Worm (Caenorhabditis elegans): Measurements from ENCODE around the gene F42A6.6.

F42A6.6 gene

DNA sequence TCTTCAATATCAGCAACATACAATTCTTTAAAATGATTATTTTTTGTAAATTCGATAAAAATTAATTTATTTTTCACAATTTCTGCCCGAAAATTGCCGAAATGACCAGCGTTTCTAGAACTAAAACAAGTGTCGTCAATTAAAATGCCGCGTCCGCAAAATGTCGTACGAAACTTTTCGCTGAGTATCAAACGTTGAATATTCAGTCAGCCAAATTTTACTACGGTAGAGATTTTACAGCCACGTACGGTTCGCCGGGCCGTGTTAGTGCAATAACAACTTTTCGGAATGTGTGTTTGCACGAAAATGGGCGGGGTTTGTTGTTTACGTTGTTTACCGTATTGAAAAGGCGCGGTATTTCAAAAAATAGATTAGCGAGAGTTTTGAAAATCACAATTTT, 23.4 kb downstream of the F42A6.6 start (continued):
- TF ChIP-seq ceh-100 (GFP tag; IDR thresholded peaks at IDR 0.05) (peak; percentile 91), let-607 (tag; optimal IDR thresholded peaks at IDR 0.05) (peak; percentile 83 to 93), nfyb-1 (GFP tag; IDR thresholded peaks at IDR 0.05) (peak; percentile 98), lin-35 (GFP tag; optimal IDR thresholded peaks at IDR 0.05) (peak in 1 of 3 experiments; percentile 68), Y53F4B.3 (GFP tag; IDR thresholded peaks at IDR 0.05) (peak; percentile 72), madf-8 (GFP tag; conservative IDR thresholded peaks at IDR 0.05) (peak; percentile 93), ZK185.1 (tag; optimal IDR thresholded peaks at IDR 0.05; ENCODE audit: poor library complexity, severe bottlenecking) (peak; percentile 39), cebp-2 (GFP tag; IDR thresholded peaks at IDR 0.05) (peak; percentile 95; the same call in 1 of the 2 replicates), lir-1 (GFP tag; conservative IDR thresholded peaks at IDR 0.05) (peak; percentile 93), Y79H2A.3 (GFP tag; conservative IDR thresholded peaks at IDR 0.05) (peak; percentile 98), cebp-1 (GFP tag; IDR thresholded peaks at IDR 0.05) (peak; percentile 92), cebp-1 (tag; optimal IDR thresholded peaks at IDR 0.05) (peak; percentile 81), Y56A3A.18 (GFP tag; IDR thresholded peaks at IDR 0.05) (peak; percentile 98), bed-2 (GFP tag; IDR thresholded peaks at IDR 0.05) (peak; percentile 95), F37B4.10 (GFP tag; IDR thresholded peaks at IDR 0.05) (peak; percentile 96), atf-7 (tag; optimal IDR thresholded peaks at IDR 0.05) (peak; percentile 62), repo-1 (tag; optimal IDR thresholded peaks at IDR 0.05) (peak; percentile 50), efl-1 (GFP tag; optimal IDR thresholded peaks at IDR 0.05) (peak; percentile 31), nhr-120 (GFP tag; IDR thresholded peaks at IDR 0.05) (peak; percentile 92), K11D2.4 (GFP tag; IDR thresholded peaks at IDR 0.05) (peak; percentile 97), bed-1 (GFP tag; IDR thresholded peaks at IDR 0.05) (0 out of 2 replicates have a peak, but pooled peaks have one; percentile 41), B0019.2 (GFP tag; conservative IDR thresholded peaks at IDR 0.05) (peak; percentile 93), madf-10 (tag; optimal IDR thresholded peaks at IDR 0.05) (peak; percentile 35), athp-1 (tag; optimal IDR thresholded peaks at IDR 0.05) (peak; percentile 2), rcor-1 (GFP tag; IDR thresholded peaks at IDR 0.05) (peak; percentile 97), sea-2 (GFP tag; IDR thresholded peaks at IDR 0.05) (peak; percentile 89), K12H6.12 (tag; optimal IDR thresholded peaks at IDR 0.05) (peak; percentile 51), D2030.7 (GFP tag; IDR thresholded peaks at IDR 0.05) (peak; percentile 95), egl-18 (GFP tag; IDR thresholded peaks at IDR 0.05) (peak; percentile 95), madf-3 (GFP tag; IDR thresholded peaks at IDR 0.05) (peak; percentile 97)

DNA sequence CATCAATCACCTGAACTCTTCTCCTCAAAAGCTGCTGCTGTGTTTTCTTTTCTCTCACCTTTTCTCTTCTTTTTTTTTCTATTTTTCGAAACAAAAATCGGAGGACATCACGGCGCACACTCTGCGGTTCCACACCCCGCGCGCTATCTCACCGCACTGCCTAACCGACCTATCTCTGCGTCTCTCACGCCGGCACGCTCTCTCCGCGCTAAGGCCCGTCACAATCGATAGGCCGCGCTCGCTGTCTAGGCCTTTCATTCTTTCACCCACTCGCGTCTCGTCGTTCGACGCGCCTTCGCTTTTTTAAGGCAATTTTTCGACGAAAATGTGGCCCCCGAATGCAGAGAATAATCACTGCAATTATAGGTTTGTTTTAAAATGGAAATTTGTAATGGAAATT, 25.4 kb downstream of the F42A6.6 start, which contains the start of gene zip-11:
Gene zip-11 (plus strand): TSS at position 34 of the 400 bp plus-strand sequence.
- TF ChIP-seq C06A6.2 (GFP tag; conservative IDR thresholded peaks at IDR 0.05) (no peak), efl-1 (GFP tag; optimal IDR thresholded peaks at IDR 0.05) (no peak), snpc-4 (GFP tag; optimal IDR thresholded peaks at IDR 0.05) (no peak), snpc-4 (tag; optimal IDR thresholded peaks at IDR 0.05) (peak in 1 of 4 experiments; percentile 18), ztf-18 (tag; optimal IDR thresholded peaks at IDR 0.05) (peak; percentile 14), F49E8.2 (tag; optimal IDR thresholded peaks at IDR 0.05; ENCODE audit: insufficient read depth) (no peak), ceh-27 (GFP tag; optimal IDR thresholded peaks at IDR 0.05) (no peak), ekl-4 (GFP tag; IDR thresholded peaks at IDR 0.05) (0 out of 2 replicates have a peak, but pooled peaks have one; percentile 30), K11D2.4 (GFP tag; IDR thresholded peaks at IDR 0.05) (peak; percentile 83), dpl-1 (GFP tag; optimal IDR thresholded peaks at IDR 0.05) (no peak), hsf-1 (GFP tag; IDR thresholded peaks at IDR 0.05) (no peak), him-1 (tag; optimal IDR thresholded peaks at IDR 0.05) (no peak), attf-3 (GFP tag; conservative IDR thresholded peaks at IDR 0.05) (no peak), cebp-1 (GFP tag; IDR thresholded peaks at IDR 0.05) (no peak), cebp-1 (tag; optimal IDR thresholded peaks at IDR 0.05) (peak; percentile 77), xnd-1 (tag; optimal IDR thresholded peaks at IDR 0.05) (no peak), sptf-2 (GFP tag; optimal IDR thresholded peaks at IDR 0.05) (no peak), ztf-25 (GFP tag; IDR thresholded peaks at IDR 0.05) (no peak), atf-7 (tag; optimal IDR thresholded peaks at IDR 0.05) (peak; percentile 16), nhr-90 (tag; optimal IDR thresholded peaks at IDR 0.05) (peak; percentile 75), T26A5.8 (tag; optimal IDR thresholded peaks at IDR 0.05) (no peak), F52B5.7 (tag; optimal IDR thresholded peaks at IDR 0.05) (no peak), F10E7.11 (tag; optimal IDR thresholded peaks at IDR 0.05) (no peak), egl-18 (GFP tag; IDR thresholded peaks at IDR 0.05) (no peak), egrh-3 (GFP tag; IDR thresholded peaks at IDR 0.05) (peak; percentile 71; the same call in 1 of the 2 replicates)

All from whole organism, young adult.